Fruit fly (Drosophila melanogaster) whole organism, embryonic: ENCODE data around the gene Tnpo.
A peak's percentile ranks its signal among the peaks of the same experiment; 100 is the strongest.

Source experiments
- CG11504 ChIP-seq: fragments of 200-800 bp; sonication (Bioruptor generic); optimal IDR thresholded peaks from 3 replicates; lab custom pipeline; 2019; ENCODE audit warnings: missing biosample characterization, mild to moderate bottlenecking, missing genetic modification characterization, moderate library complexity
- CG13424 ChIP-seq: fragments of 200-800 bp; sonication (Bioruptor generic); optimal IDR thresholded peaks from 2 replicates; lab custom pipeline; 2019; ENCODE audit warnings: missing biosample characterization, mild to moderate bottlenecking, missing genetic modification characterization, moderate library complexity
- CG15514 ChIP-seq: fragments of 200-800 bp; sonication (Bioruptor generic); optimal IDR thresholded peaks from 3 replicates; lab custom pipeline; 2017; ENCODE audit warnings: missing biosample characterization, missing genetic modification characterization, mild to moderate bottlenecking, moderate library complexity, missing genetic modification reagents
- CG15696 ChIP-seq: fragments of 200-800 bp; sonication (Bioruptor generic); optimal IDR thresholded peaks from 2 replicates; lab custom pipeline; 2019; ENCODE audit warnings: missing biosample characterization, mild to moderate bottlenecking, missing genetic modification characterization, moderate library complexity
- CG17829 ChIP-seq: fragments of 200-800 bp; optimal IDR thresholded peaks from 2 replicates; lab custom pipeline; 2019; ENCODE audit warnings: missing biosample characterization, mild to moderate bottlenecking, missing genetic modification characterization, moderate library complexity
- CG2129 ChIP-seq: fragments of 200-800 bp; sonication (Bioruptor generic); IDR thresholded peaks from 2 replicates; pipeline ENCODE4 v1.3.6; 2022; ENCODE audit warnings: missing biosample characterization, missing genetic modification characterization; ENCODE audit not compliant: partially characterized antibody
- CG4404 ChIP-seq: fragments of 200-800 bp; sonication (Bioruptor generic); IDR thresholded peaks from 2 replicates; pipeline ENCODE4 v1.3.6; 2022; ENCODE audit warnings: missing biosample characterization, missing genetic modification characterization
- CG6272 ChIP-seq: fragments of 200-800 bp; sonication (Bioruptor generic); IDR thresholded peaks from 2 replicates; pipeline ENCODE4 v1.3.6; 2022; ENCODE audit warnings: missing biosample characterization, missing genetic modification characterization
- CG6813 ChIP-seq: fragments of 200-800 bp; sonication (Bioruptor generic); optimal IDR thresholded peaks from 2 replicates; lab custom pipeline; 2017; ENCODE audit warnings: missing biosample characterization, missing genetic modification characterization, mild to moderate bottlenecking, moderate library complexity, missing genetic modification reagents
- CG9215 ChIP-seq: fragments of 200-800 bp; sonication (Bioruptor generic); IDR thresholded peaks from 2 replicates; pipeline ENCODE4 v1.3.6; 2022; ENCODE audit warnings: missing biosample characterization, missing genetic modification characterization
- CG9876 ChIP-seq: fragments of 200-800 bp; sonication (Bioruptor generic); optimal IDR thresholded peaks from 2 replicates; lab custom pipeline; 2016; ENCODE audit warnings: missing biosample characterization, missing genetic modification characterization
- CoRest ChIP-seq: fragments of 200-800 bp; sonication (Bioruptor generic); optimal IDR thresholded peaks from 3 replicates; lab custom pipeline; 2018; ENCODE audit warnings: missing biosample characterization, mild to moderate bottlenecking, missing genetic modification characterization, moderate library complexity
- D19A ChIP-seq: fragments of 200-800 bp; optimal IDR thresholded peaks from 3 replicates; lab custom pipeline; 2019; ENCODE audit warnings: missing biosample characterization, mild to moderate bottlenecking, missing genetic modification characterization, moderate library complexity
- Dip2 ChIP-seq: fragments of 200-800 bp; sonication (Bioruptor generic); IDR thresholded peaks from 2 replicates; pipeline ENCODE4 v1.3.6; 2022; ENCODE audit warnings: missing biosample characterization, missing genetic modification characterization
- Dll ChIP-seq: fragments of 200-800 bp; sonication (Bioruptor generic); IDR thresholded peaks from 4 replicates; pipeline ENCODE4 v1.3.6; 2022; ENCODE audit warnings: missing biosample characterization, missing genetic modification characterization; ENCODE audit not compliant: partially characterized antibody
- Elba2 ChIP-seq: fragments of 200-800 bp; sonication (Bioruptor generic); optimal IDR thresholded peaks from 3 replicates; lab custom pipeline; 2016; ENCODE audit warnings: missing biosample characterization, missing genetic modification characterization
- Gug ChIP-seq: fragments of 200-800 bp; sonication (Bioruptor generic); IDR thresholded peaks from 4 replicates; pipeline ENCODE4 v1.3.6; 2022; ENCODE audit warnings: missing biosample characterization, missing genetic modification characterization
- H15 ChIP-seq: fragments of 200-800 bp; sonication (Bioruptor generic); IDR thresholded peaks from 3 replicates; pipeline ENCODE4 v1.3.6; 2022; ENCODE audit warnings: missing biosample characterization, missing genetic modification characterization
- HHEX ChIP-seq: fragments of 200-800 bp; sonication (Bioruptor generic); optimal IDR thresholded peaks from 3 replicates; lab custom pipeline; 2017; ENCODE audit warnings: missing biosample characterization, mild to moderate bottlenecking, missing genetic modification characterization, missing genetic modification reagents
- Hand ChIP-seq: fragments of 200-800 bp; sonication (Bioruptor generic); optimal IDR thresholded peaks from 2 replicates; lab custom pipeline; 2017; ENCODE audit warnings: mild to moderate bottlenecking, missing biosample characterization, missing genetic modification reagents, missing genetic modification characterization
- Max ChIP-seq: fragments of 200-800 bp; sonication (Bioruptor generic); optimal IDR thresholded peaks from 2 replicates; lab custom pipeline; 2016; ENCODE audit warnings: missing biosample characterization, mild to moderate bottlenecking, missing genetic modification characterization
- Myb ChIP-seq: fragments of 200-800 bp; sonication (Bioruptor generic); optimal IDR thresholded peaks from 2 replicates; lab custom pipeline; 2016; ENCODE audit warnings: missing biosample characterization, missing genetic modification characterization
- Six4 ChIP-seq: fragments of 200-800 bp; sonication (Bioruptor generic); optimal IDR thresholded peaks from 2 replicates; lab custom pipeline; 2016; ENCODE audit warnings: missing biosample characterization, missing genetic modification characterization
- Stat92E ChIP-seq, 3 experiments: fragments of >200 bp in 2 of 3; fragments of 200-800 bp in 1 of 3; sonication (Bioruptor generic) in 1 of 3; optimal IDR thresholded peaks; 2 replicates each; lab custom pipeline; 2017 to 2019; ENCODE audit warnings: missing biosample characterization in 3 of 3, missing genetic modification characterization in 3 of 3, mild to moderate bottlenecking in 1 of 3, moderate library complexity in 1 of 3
- TFAM ChIP-seq: fragments of 200-800 bp; sonication (Bioruptor generic); optimal IDR thresholded peaks from 2 replicates; lab custom pipeline; 2017; ENCODE audit warnings: missing biosample characterization, missing genetic modification characterization, inconsistent platforms
- cato ChIP-seq: fragments of 200-800 bp; sonication (Bioruptor generic); optimal IDR thresholded peaks from 2 replicates; lab custom pipeline; 2016; ENCODE audit warnings: missing biosample characterization, missing genetic modification characterization, borderline replicate concordance
- dimm ChIP-seq: fragments of 200-800 bp; sonication (Bioruptor generic); IDR thresholded peaks from 2 replicates; pipeline ENCODE4 v1.3.6; 2022; ENCODE audit warnings: missing biosample characterization, missing genetic modification characterization
- dmrt99B ChIP-seq: fragments of 200-800 bp; sonication (Bioruptor generic); optimal IDR thresholded peaks from 2 replicates; lab custom pipeline; 2018; ENCODE audit warnings: missing biosample characterization, mild to moderate bottlenecking, missing genetic modification characterization, moderate library complexity
- gsb ChIP-seq: fragments of 200-800 bp; sonication (Bioruptor generic); IDR thresholded peaks from 2 replicates; pipeline ENCODE4 v1.3.6; 2022; ENCODE audit warnings: missing biosample characterization, missing genetic modification characterization
- her ChIP-seq: fragments of 200-800 bp; sonication (Bioruptor generic); optimal IDR thresholded peaks from 2 replicates; lab custom pipeline; 2016; ENCODE audit warnings: missing biosample characterization, missing genetic modification characterization
- jumu ChIP-seq: fragments of 200-800 bp; sonication (Bioruptor generic); optimal IDR thresholded peaks from 3 replicates; lab custom pipeline; 2016; ENCODE audit warnings: missing biosample characterization, missing genetic modification characterization
- knrl ChIP-seq: fragments of 200-800 bp; sonication (Bioruptor generic); IDR thresholded peaks from 3 replicates; pipeline ENCODE4 v1.3.6; 2022; ENCODE audit warnings: missing biosample characterization, missing genetic modification characterization; ENCODE audit not compliant: partially characterized antibody
- lov ChIP-seq, 2 experiments: fragments of 200-800 bp in 1 of 2; fragments of >200 bp in 1 of 2; sonication (Bioruptor generic) in 1 of 2; IDR thresholded peaks in 1 of 2; optimal IDR thresholded peaks in 1 of 2; 2 replicates in 1 of 2; 3 replicates in 1 of 2; pipeline versions ENCODE4 v1.3.6 to Lab custom; 2017 to 2022; ENCODE audit warnings: missing biosample characterization in 1 of 2, missing genetic modification characterization in 1 of 2
- nom ChIP-seq: fragments of 200-800 bp; sonication (Bioruptor generic); optimal IDR thresholded peaks from 2 replicates; lab custom pipeline; 2017; ENCODE audit warnings: missing biosample characterization, missing genetic modification characterization, mild to moderate bottlenecking, moderate library complexity, missing genetic modification reagents
- prd ChIP-seq, 3 experiments: fragments of >200 bp in 2 of 3; fragments of 200-800 bp in 1 of 3; sonication (Bioruptor generic) in 1 of 3; optimal IDR thresholded peaks in 2 of 3; IDR thresholded peaks in 1 of 3; 2 replicates in 2 of 3; 3 replicates in 1 of 3; pipeline versions ENCODE4 v1.3.6 to Lab custom; 2017 to 2022; ENCODE audit warnings: missing biosample characterization in 1 of 3, missing genetic modification characterization in 1 of 3
- psq ChIP-seq: fragments of 200-800 bp; sonication (Bioruptor generic); optimal IDR thresholded peaks from 2 replicates; lab custom pipeline; 2017; ENCODE audit warnings: missing biosample characterization, missing genetic modification characterization
- ro ChIP-seq: fragments of 200-800 bp; sonication (Bioruptor generic); IDR thresholded peaks from 2 replicates; pipeline ENCODE4 v1.3.6; 2022; ENCODE audit warnings: missing biosample characterization, missing genetic modification characterization
- sisA ChIP-seq: fragments of 200-800 bp; sonication (Bioruptor generic); IDR thresholded peaks from 2 replicates; pipeline ENCODE4 v1.3.6; 2022; ENCODE audit warnings: missing biosample characterization, missing genetic modification characterization
- slp2 ChIP-seq: fragments of 200-800 bp; sonication (Bioruptor generic); optimal IDR thresholded peaks from 2 replicates; lab custom pipeline; 2016; ENCODE audit warnings: missing biosample characterization, missing genetic modification characterization
- sna ChIP-seq: fragments of 200-800 bp; sonication (Bioruptor generic); IDR thresholded peaks from 2 replicates; pipeline ENCODE4 v1.3.6; 2022; ENCODE audit warnings: missing biosample characterization, missing genetic modification characterization; ENCODE audit not compliant: partially characterized antibody
- ssp ChIP-seq: fragments of 200-800 bp; sonication (Bioruptor generic); IDR thresholded peaks from 2 replicates; pipeline ENCODE4 v1.3.6; 2022; ENCODE audit warnings: missing biosample characterization, missing genetic modification characterization
- tgo ChIP-seq: fragments of 200-800 bp; sonication (Bioruptor generic); IDR thresholded peaks from 3 replicates; pipeline ENCODE4 v1.3.6; 2022; ENCODE audit warnings: missing biosample characterization, missing genetic modification characterization
- tin ChIP-seq: fragments of 200-800 bp; sonication (Bioruptor generic); optimal IDR thresholded peaks from 3 replicates; lab custom pipeline; 2016; ENCODE audit warnings: missing biosample characterization, missing genetic modification characterization
- trem ChIP-seq: fragments of 200-800 bp; optimal IDR thresholded peaks from 3 replicates; lab custom pipeline; 2019; ENCODE audit warnings: missing biosample characterization, mild to moderate bottlenecking, missing genetic modification characterization, moderate library complexity
- tx ChIP-seq: fragments of 200-800 bp; sonication (Bioruptor generic); optimal IDR thresholded peaks from 2 replicates; lab custom pipeline; 2016; ENCODE audit warnings: missing biosample characterization, missing genetic modification characterization
- usp ChIP-seq: fragments of >200 bp; optimal IDR thresholded peaks from 2 replicates; lab custom pipeline; 2017; ENCODE audit warnings: missing biosample characterization, missing genetic modification characterization
- vfl ChIP-seq: fragments of 200-800 bp; sonication (Bioruptor generic); optimal IDR thresholded peaks from 2 replicates; lab custom pipeline; 2016; ENCODE audit warnings: missing biosample characterization, missing genetic modification characterization
- vvl ChIP-seq: fragments of 200-800 bp; sonication (Bioruptor generic); IDR thresholded peaks from 2 replicates; pipeline ENCODE4 v1.3.6; 2022; ENCODE audit warnings: missing biosample characterization, missing genetic modification characterization

The Tnpo gene

dm6 chr3L:6184884-6185438 is 8.3 kb upstream of the Tnpo start, which contains the start of the genes D19B and CG43293 (continued):
- TF ChIP-seq nom = peak; percentile 80
- peak; percentile 90 for TF ChIP-seq Six4 (GFP tag; lab: Kevin White, UChicago)
- TF ChIP-seq CG4404 (GFP tag; lab: Robert Waterston, UW) = peak; percentile 73
- TF ChIP-seq Myb (GFP tag; lab: Kevin White, UChicago) = peak; percentile 59
- peak; percentile 65; the same call in 2 of the 4 replicates for TF ChIP-seq Dll (GFP tag; lab: Robert Waterston, UW)
- TF ChIP-seq tin (GFP tag; lab: Kevin White, UChicago) = peak; percentile 92
- TF ChIP-seq CG2129 (GFP tag; lab: Robert Waterston, UW) = 0 out of 2 replicates have a peak, but pooled peaks have one; percentile 15
- peak; percentile 87 for TF ChIP-seq H15 (GFP tag; lab: Robert Waterston, UW)
- peak; percentile 49 for TF ChIP-seq knrl (GFP tag; lab: Robert Waterston, UW)
- no peak for TF ChIP-seq lov (optimal IDR thresholded peaks at IDR 0.05; lab: Kevin White, UChicago)
- peak; percentile 71; the same call in 2 of the 3 replicates for TF ChIP-seq lov (GFP tag; IDR thresholded peaks at IDR 0.05; lab: Robert Waterston, UW)
- peak; percentile 58 for TF ChIP-seq CG15696
- TF ChIP-seq sisA (GFP tag; lab: Robert Waterston, UW) = peak; percentile 91
- TF ChIP-seq her = peak; percentile 88
- peak; percentile 94 for TF ChIP-seq D19A (tag; lab: Kevin White, UChicago)
- TF ChIP-seq tgo (GFP tag; lab: Robert Waterston, UW) = peak; percentile 92
- TF ChIP-seq trem (tag; lab: Kevin White, UChicago) = peak; percentile 72
- TF ChIP-seq CG9876 = peak; percentile 78
- TF ChIP-seq slp2 (GFP tag; lab: Kevin White, UChicago) = peak; percentile 72
- peak; percentile 77 for TF ChIP-seq tx (GFP tag; lab: Kevin White, UChicago)
- TF ChIP-seq vvl (GFP tag; lab: Robert Waterston, UW) = peak; percentile 93
- peak; percentile 85 for TF ChIP-seq CG15514 (GFP tag; lab: Kevin White, UChicago)
- TF ChIP-seq CG13424 = peak; percentile 87
- TF ChIP-seq TFAM (GFP tag; lab: Kevin White, UChicago) = peak; percentile 47
- TF ChIP-seq Dip2 = no peak
- peak; percentile 73 for TF ChIP-seq dimm (GFP tag; lab: Robert Waterston, UW)
- TF ChIP-seq vfl (GFP tag; lab: Kevin White, UChicago) = peak; percentile 87
- peak; percentile 78 for TF ChIP-seq Max (GFP tag; lab: Kevin White, UChicago)
- TF ChIP-seq psq = peak; percentile 81
- peak; percentile 60 for TF ChIP-seq ssp (GFP tag; lab: Robert Waterston, UW)
- peak; percentile 62 for TF ChIP-seq Elba2 (GFP tag; lab: Kevin White, UChicago)
- peak; percentile 97 for TF ChIP-seq Gug
- TF ChIP-seq prd (optimal IDR thresholded peaks at IDR 0.05; lab: Kevin White, UChicago) = no peak
- peak; percentile 94 for TF ChIP-seq prd (GFP tag; IDR thresholded peaks at IDR 0.05; lab: Robert Waterston, UW)
- peak; percentile 90 for TF ChIP-seq dmrt99B (tag; lab: Kevin White, UChicago)
- TF ChIP-seq gsb (GFP tag; lab: Robert Waterston, UW) = peak; percentile 75
- peak; percentile 81 for TF ChIP-seq CG9215
- no peak for TF ChIP-seq Stat92E (GFP tag; optimal IDR thresholded peaks at IDR 0.05; lab: Kevin White, UChicago)
- peak; percentile 89 for TF ChIP-seq jumu
- TF ChIP-seq CG17829 (tag; lab: Kevin White, UChicago) = peak; percentile 89
- no peak for TF ChIP-seq usp (GFP tag; lab: Kevin White, UChicago)
- peak; percentile 81 for TF ChIP-seq CG6272 (GFP tag; lab: Robert Waterston, UW)
- peak; percentile 77 for TF ChIP-seq ro (GFP tag; lab: Robert Waterston, UW)
- peak; percentile 80 for TF ChIP-seq cato (GFP tag; lab: Kevin White, UChicago)
- peak; percentile 87 for TF ChIP-seq CG11504 (tag; lab: Kevin White, UChicago)
- peak; percentile 84 for TF ChIP-seq HHEX (GFP tag; lab: Kevin White, UChicago)
- TF ChIP-seq Hand (GFP tag; lab: Kevin White, UChicago) = peak; percentile 62
- TF ChIP-seq sna (GFP tag; lab: Robert Waterston, UW) = peak; percentile 54; the same call in 1 of the 2 replicates
- TF ChIP-seq CG6813 (GFP tag; lab: Kevin White, UChicago) = peak; percentile 86
- TF ChIP-seq CoRest (tag; lab: Kevin White, UChicago) = peak; percentile 83
